Fruit fly (Drosophila melanogaster) whole organism, prepupa: ENCODE results near the gene Acer.

Experiments used
- CG10631 ChIP-seq: fragments of 200-800 bp; sonication (Bioruptor generic); optimal IDR thresholded peaks from 2 replicates; lab custom pipeline; 2016; ENCODE audit warnings: missing biosample characterization, missing genetic modification characterization
- CG10669 ChIP-seq: fragments of 200-800 bp; sonication (Bioruptor generic); optimal IDR thresholded peaks from 3 replicates; lab custom pipeline; 2018; ENCODE audit warnings: missing biosample characterization, mild to moderate bottlenecking, missing genetic modification characterization, moderate library complexity
- CG11294 ChIP-seq: fragments of 200-800 bp; sonication (Bioruptor generic); IDR thresholded peaks from 2 replicates; pipeline ENCODE4 v1.3.6; 2022; ENCODE audit warnings: missing biosample characterization, missing genetic modification characterization
- CG1621 ChIP-seq: fragments of 200-800 bp; sonication (Bioruptor generic); optimal IDR thresholded peaks from 3 replicates; lab custom pipeline; 2018; ENCODE audit warnings: missing biosample characterization, mild to moderate bottlenecking, missing genetic modification characterization
- CG3032 ChIP-seq: fragments of 200-800 bp; optimal IDR thresholded peaks from 2 replicates; lab custom pipeline; 2019; ENCODE audit warnings: missing biosample characterization, mild to moderate bottlenecking, missing genetic modification characterization, moderate library complexity
- CG31627 ChIP-seq: fragments of 200-800 bp; sonication (Bioruptor generic); optimal IDR thresholded peaks from 3 replicates; lab custom pipeline; 2016; ENCODE audit warnings: missing biosample characterization, missing genetic modification characterization
- CG34406 ChIP-seq: fragments of 200-800 bp; sonication (Bioruptor generic); optimal IDR thresholded peaks from 3 replicates; lab custom pipeline; 2016; ENCODE audit warnings: missing biosample characterization, missing genetic modification characterization
- CG3919 ChIP-seq: fragments of 200-800 bp; sonication (Bioruptor generic); optimal IDR thresholded peaks from 3 replicates; lab custom pipeline; 2016; ENCODE audit warnings: missing biosample characterization, missing genetic modification characterization
- CG4318 ChIP-seq: fragments of 200-800 bp; sonication (Bioruptor generic); optimal IDR thresholded peaks from 3 replicates; lab custom pipeline; 2017; ENCODE audit warnings: missing biosample characterization, mild to moderate bottlenecking, missing genetic modification characterization
- CG6808 ChIP-seq: fragments of 200-800 bp; sonication (Bioruptor generic); optimal IDR thresholded peaks from 3 replicates; lab custom pipeline; 2017; ENCODE audit warnings: missing biosample characterization, missing genetic modification characterization, mild to moderate bottlenecking, moderate library complexity, missing genetic modification reagents
- CG6854 ChIP-seq: fragments of 200-800 bp; sonication (Bioruptor generic); optimal IDR thresholded peaks from 2 replicates; lab custom pipeline; 2017; ENCODE audit warnings: missing biosample characterization, mild to moderate bottlenecking, missing genetic modification characterization
- CG7368 ChIP-seq: fragments of 200-800 bp; sonication (Bioruptor generic); optimal IDR thresholded peaks from 3 replicates; lab custom pipeline; 2016; ENCODE audit warnings: missing biosample characterization, missing genetic modification characterization
- CG8632 ChIP-seq: fragments of 200-800 bp; sonication (Bioruptor generic); optimal IDR thresholded peaks from 3 replicates; lab custom pipeline; 2016; ENCODE audit warnings: missing biosample characterization, missing genetic modification characterization
- CG9139 ChIP-seq: fragments of 200-800 bp; sonication (Bioruptor generic); optimal IDR thresholded peaks from 3 replicates; lab custom pipeline; 2017; ENCODE audit warnings: missing biosample characterization, mild to moderate bottlenecking, missing genetic modification characterization
- Eip75B ChIP-seq: fragments of 200-800 bp; sonication (Bioruptor generic); optimal IDR thresholded peaks from 3 replicates; lab custom pipeline; 2016; ENCODE audit warnings: missing biosample characterization, missing genetic modification characterization
- Eip93F ChIP-seq: fragments of 200-800 bp; sonication (Bioruptor generic); optimal IDR thresholded peaks from 2 replicates; lab custom pipeline; 2016; ENCODE audit warnings: missing biosample characterization, mild to moderate bottlenecking, missing genetic modification characterization
- Ets21C ChIP-seq: fragments of 200-800 bp; sonication (Bioruptor generic); optimal IDR thresholded peaks from 3 replicates; lab custom pipeline; 2016; ENCODE audit warnings: missing biosample characterization, missing genetic modification characterization
- Gug ChIP-seq: fragments of 200-800 bp; sonication (Bioruptor generic); IDR thresholded peaks from 2 replicates; pipeline ENCODE4 v1.3.6; 2022; ENCODE audit warnings: missing biosample characterization, missing genetic modification characterization
- Hr4 ChIP-seq: fragments of 200-800 bp; sonication (Bioruptor generic); optimal IDR thresholded peaks from 3 replicates; lab custom pipeline; 2016; ENCODE audit warnings: missing biosample characterization, missing genetic modification characterization
- Lpt ChIP-seq: fragments of 200-800 bp; sonication (Bioruptor generic); optimal IDR thresholded peaks from 3 replicates; lab custom pipeline; 2016; ENCODE audit warnings: missing biosample characterization, missing genetic modification characterization
- Met ChIP-seq: fragments of 200-800 bp; sonication (Bioruptor generic); optimal IDR thresholded peaks from 3 replicates; lab custom pipeline; 2016; ENCODE audit warnings: missing biosample characterization, missing genetic modification characterization
- OdsH ChIP-seq: fragments of 200-800 bp; sonication (Bioruptor generic); optimal IDR thresholded peaks from 3 replicates; lab custom pipeline; 2016; ENCODE audit warnings: missing biosample characterization, missing genetic modification characterization
- Sox14 ChIP-seq: fragments of 200-800 bp; sonication (Bioruptor generic); optimal IDR thresholded peaks from 3 replicates; lab custom pipeline; 2016; ENCODE audit warnings: missing biosample characterization, missing genetic modification characterization
- Sox15 ChIP-seq: fragments of 200-800 bp; sonication (Bioruptor generic); optimal IDR thresholded peaks from 3 replicates; lab custom pipeline; 2016; ENCODE audit warnings: missing biosample characterization, missing genetic modification characterization
- achi ChIP-seq: fragments of 200-800 bp; sonication (Bioruptor generic); optimal IDR thresholded peaks from 3 replicates; lab custom pipeline; 2016; ENCODE audit warnings: missing biosample characterization, missing genetic modification characterization
- acj6 ChIP-seq: fragments of 200-800 bp; sonication (Bioruptor generic); optimal IDR thresholded peaks from 3 replicates; lab custom pipeline; 2016; ENCODE audit warnings: missing biosample characterization, missing genetic modification characterization
- dac ChIP-seq: fragments of 200-800 bp; sonication (Bioruptor generic); optimal IDR thresholded peaks from 2 replicates; lab custom pipeline; 2017; ENCODE audit warnings: missing biosample characterization, mild to moderate bottlenecking, missing genetic modification characterization
- eg ChIP-seq: fragments of 200-800 bp; sonication (Bioruptor generic); IDR thresholded peaks from 3 replicates; pipeline ENCODE4 v1.3.6; 2022; ENCODE audit warnings: missing biosample characterization, missing genetic modification characterization
- esn ChIP-seq: fragments of 200-800 bp; sonication (Bioruptor generic); optimal IDR thresholded peaks from 2 replicates; lab custom pipeline; 2016; ENCODE audit warnings: missing biosample characterization, mild to moderate bottlenecking, missing genetic modification characterization, moderate library complexity
- fd59A ChIP-seq: fragments of 200-800 bp; sonication (Bioruptor generic); optimal IDR thresholded peaks from 2 replicates; lab custom pipeline; 2017; ENCODE audit warnings: missing biosample characterization, mild to moderate bottlenecking, missing genetic modification characterization, missing genetic modification reagents
- fd85E ChIP-seq: fragments of 200-800 bp; sonication (Bioruptor generic); optimal IDR thresholded peaks from 3 replicates; lab custom pipeline; 2016; ENCODE audit warnings: missing biosample characterization, missing genetic modification characterization
- fkh ChIP-seq: fragments of 200-800 bp; sonication (Bioruptor generic); optimal IDR thresholded peaks from 3 replicates; lab custom pipeline; 2017; ENCODE audit warnings: missing biosample characterization, mild to moderate bottlenecking, missing genetic modification characterization, moderate library complexity
- net ChIP-seq: fragments of 200-800 bp; sonication (Bioruptor generic); optimal IDR thresholded peaks from 3 replicates; lab custom pipeline; 2016; ENCODE audit warnings: missing biosample characterization, missing genetic modification characterization
- svp ChIP-seq: fragments of 200-800 bp; sonication (Bioruptor generic); peaks from one replicate; lab custom pipeline; 2016; ENCODE audit warnings: missing biosample characterization, missing genetic modification characterization
- topi ChIP-seq: fragments of 200-800 bp; sonication (Bioruptor generic); optimal IDR thresholded peaks from 3 replicates; lab custom pipeline; 2016; ENCODE audit warnings: missing biosample characterization, missing genetic modification characterization
- vri ChIP-seq: fragments of 200-800 bp; sonication (Bioruptor generic); optimal IDR thresholded peaks from 3 replicates; lab custom pipeline; 2016; ENCODE audit warnings: missing biosample characterization, mild to moderate bottlenecking, missing genetic modification characterization

Gene Acer

dm6 chr2L:8544636-8545035 is 22.9 kb downstream of the Acer start:
- no peak for TF ChIP-seq vri (GFP tag; lab: Kevin White, UChicago)
- TF ChIP-seq Met (GFP tag; lab: Kevin White, UChicago): no peak
- TF ChIP-seq CG8632 (GFP tag; lab: Kevin White, UChicago): no peak
- TF ChIP-seq CG3032 (tag; lab: Kevin White, UChicago): no peak
- no peak for TF ChIP-seq CG10669 (GFP tag; lab: Kevin White, UChicago)
- no peak for TF ChIP-seq Sox15 (GFP tag; lab: Kevin White, UChicago)
- TF ChIP-seq Eip75B (GFP tag; lab: Kevin White, UChicago): no peak
- no peak for TF ChIP-seq Eip93F (GFP tag; lab: Kevin White, UChicago)
- TF ChIP-seq CG1621 (tag; lab: Kevin White, UChicago): no peak
- no peak for TF ChIP-seq CG7368
- no peak for TF ChIP-seq CG31627 (GFP tag; lab: Kevin White, UChicago)

dm6 chr2L:8545393-8546100 is 23.8 kb downstream of the Acer start:
- peak; percentile 42 for TF ChIP-seq Sox14 (GFP tag; lab: Kevin White, UChicago)
- no peak for TF ChIP-seq net (GFP tag; lab: Kevin White, UChicago)
- TF ChIP-seq Lpt: no peak
- no peak for TF ChIP-seq Eip75B (GFP tag; lab: Kevin White, UChicago)
- no peak for TF ChIP-seq CG6854 (GFP tag; lab: Kevin White, UChicago)
- no peak for TF ChIP-seq fd85E (GFP tag; lab: Kevin White, UChicago)
- TF ChIP-seq Gug: no peak
- no peak for TF ChIP-seq CG34406 (GFP tag; lab: Kevin White, UChicago)
- no peak for TF ChIP-seq CG6808 (GFP tag; lab: Kevin White, UChicago)
- TF ChIP-seq esn: peak; percentile 5
- TF ChIP-seq Eip93F (GFP tag; lab: Kevin White, UChicago): no peak
- no peak for TF ChIP-seq eg (GFP tag; lab: Robert Waterston, UW)
- no peak for TF ChIP-seq CG11294 (GFP tag; lab: Robert Waterston, UW)
- no peak for TF ChIP-seq Met (GFP tag; lab: Kevin White, UChicago)
- TF ChIP-seq achi (GFP tag; lab: Kevin White, UChicago): no peak
- no peak for TF ChIP-seq CG9139 (GFP tag; lab: Kevin White, UChicago)
- no peak for TF ChIP-seq topi (GFP tag; lab: Kevin White, UChicago)
- TF ChIP-seq OdsH (GFP tag; lab: Kevin White, UChicago): no peak
- TF ChIP-seq CG31627 (GFP tag; lab: Kevin White, UChicago): peak; percentile 3
- no peak for TF ChIP-seq CG10631 (GFP tag; lab: Kevin White, UChicago)
- TF ChIP-seq CG3919 (GFP tag; lab: Kevin White, UChicago): no peak
- no peak for TF ChIP-seq Hr4 (GFP tag; lab: Kevin White, UChicago)
- TF ChIP-seq fkh (GFP tag; lab: Kevin White, UChicago): peak; percentile 27
- TF ChIP-seq dac: no peak
- TF ChIP-seq CG1621 (tag; lab: Kevin White, UChicago): no peak
- no peak for TF ChIP-seq Ets21C (GFP tag; lab: Kevin White, UChicago)
- no peak for TF ChIP-seq fd59A (GFP tag; lab: Kevin White, UChicago)
- TF ChIP-seq svp (GFP tag; lab: Kevin White, UChicago): peak; percentile 42
- no peak for TF ChIP-seq CG8632 (GFP tag; lab: Kevin White, UChicago)
- TF ChIP-seq acj6 (GFP tag; lab: Kevin White, UChicago): no peak

- TF ChIP-seq fkh (GFP tag; lab: Kevin White, UChicago) (peak; percentile 9), CG4318 (GFP tag; lab: Kevin White, UChicago) (no peak)
These were observed 26.4 kb downstream of the Acer start for dm6 chr2L:8548118-8548517.
